Fruit fly (Drosophila melanogaster) Kc167 (cell line): ENCODE data around the gene wntD.

Source experiments
- Myc ChIP-seq: fragments of >200 bp; optimal IDR thresholded peaks from 2 replicates; lab custom pipeline; 2017; ENCODE audit warnings: missing external identifiers
- Sin3A ChIP-seq: fragments of >200 bp; optimal IDR thresholded peaks from 2 replicates; lab custom pipeline; 2018; ENCODE audit warnings: missing external identifiers
- h ChIP-seq: fragments of >200 bp; optimal IDR thresholded peaks from 3 replicates; lab custom pipeline; 2018; ENCODE audit warnings: missing external identifiers
- insv ChIP-seq: fragments of >200 bp; optimal IDR thresholded peaks from 3 replicates; lab custom pipeline; 2018; ENCODE audit warnings: missing external identifiers
- psq ChIP-seq: fragments of >200 bp; optimal IDR thresholded peaks from 2 replicates; lab custom pipeline; 2017; ENCODE audit warnings: missing external identifiers
- ttk ChIP-seq: sonication (Bioruptor generic); optimal IDR thresholded peaks from 2 replicates; lab custom pipeline; 2017; ENCODE audit warnings: missing external identifiers

- TF ChIP-seq Myc (lab: Kevin White, UChicago) (no peak), psq (lab: Kevin White, UChicago) (no peak), ttk (lab: Kevin White, UChicago) (no peak), Sin3A (lab: Kevin White, UChicago) (no peak), h (lab: Kevin White, UChicago) (no peak), insv (no peak)
Observed at dm6 chr3R:13274257-13274796, 18.7 kb downstream of the wntD start.
